Worm (Caenorhabditis elegans) whole organism, early embryonic: Measurements from ENCODE around the gene clec-25.

Source experiments
- B0310.2 ChIP-seq: sonication (generic microtip); optimal IDR thresholded peaks from 2 replicates; lab custom pipeline; 2016; ENCODE audit warnings: mild to moderate bottlenecking, missing genetic modification characterization, missing compliant biosample characterization
- ama-1 ChIP-seq: fragments of 150-350 bp; optimal IDR thresholded peaks from 2 replicates; lab custom pipeline; 2014
- ceh-13 ChIP-seq: fragments of 200-800 bp; sonication (Bioruptor generic); optimal IDR thresholded peaks from 2 replicates; lab custom pipeline; 2018; ENCODE audit warnings: mild to moderate bottlenecking, missing genetic modification characterization, missing compliant biosample characterization
- hmbx-1 ChIP-seq: sonication (generic microtip); optimal IDR thresholded peaks from 2 replicates; lab custom pipeline; 2016; ENCODE audit warnings: mild to moderate bottlenecking, missing genetic modification characterization, missing compliant biosample characterization
- pes-1 ChIP-seq: fragments of 200-800 bp; sonication (Bioruptor generic); IDR thresholded peaks from 2 replicates; pipeline ENCODE4 v1.3.6; 2022; ENCODE audit warnings: missing genetic modification reagents, missing genetic modification characterization, missing compliant biosample characterization

ce11 chrV:16831310-16831709 is 11.7 kb upstream of the clec-25 start:
- TF ChIP-seq pes-1 (GFP tag; lab: Robert Waterston, UW) (no peak), ama-1 (lab: Kevin White, UChicago) (no peak), hmbx-1 (tag; lab: Kevin White, UChicago) (no peak), B0310.2 (tag; lab: Kevin White, UChicago) (no peak), ceh-13 (GFP tag; lab: Kevin White, UChicago) (no peak)
